Worm (Caenorhabditis elegans) whole organism, mixed stage, embryonic: ENCODE results near the gene mak-2.

ENCODE experiments used
- blmp-1 ChIP-seq: fragments of 150-350 bp; optimal IDR thresholded peaks from 2 replicates; lab custom pipeline; 2014; ENCODE audit warnings: missing biosample characterization, missing genetic modification characterization
- ceh-43 ChIP-seq: fragments of 200-800 bp; sonication (Bioruptor generic); optimal IDR thresholded peaks from 2 replicates; lab custom pipeline; 2018; ENCODE audit warnings: mild to moderate bottlenecking, missing genetic modification characterization, moderate library complexity, missing compliant biosample characterization
- ceh-83 ChIP-seq: fragments of 200-800 bp; sonication (Bioruptor generic); optimal IDR thresholded peaks from 2 replicates; lab custom pipeline; 2018; ENCODE audit warnings: mild to moderate bottlenecking, missing genetic modification characterization, missing compliant biosample characterization
- ces-1 ChIP-seq: fragments of 150-350 bp; optimal IDR thresholded peaks from 2 replicates; lab custom pipeline; 2014; ENCODE audit warnings: missing biosample characterization, missing genetic modification reagents, missing genetic modification characterization
- cnd-1 ChIP-seq: fragments of 200-800 bp; sonication (Bioruptor generic); optimal IDR thresholded peaks from 2 replicates; lab custom pipeline; 2018; ENCODE audit warnings: mild to moderate bottlenecking, missing genetic modification characterization, missing compliant biosample characterization
- drap-1 ChIP-seq: fragments of 200-800 bp; sonication (Bioruptor generic); optimal IDR thresholded peaks from 3 replicates; lab custom pipeline; 2018; ENCODE audit warnings: mild to moderate bottlenecking, missing genetic modification characterization, missing compliant biosample characterization
- elt-1 ChIP-seq: sonication (generic microtip); optimal IDR thresholded peaks from 2 replicates; lab custom pipeline; 2017; ENCODE audit warnings: missing genetic modification characterization, mild to moderate bottlenecking, missing compliant biosample characterization, antibody characterized with exemption, moderate library complexity, borderline replicate concordance; ENCODE audit not compliant: insufficient read depth
- elt-3 ChIP-seq: fragments of 150-350 bp; optimal IDR thresholded peaks from 2 replicates; lab custom pipeline; 2014; ENCODE audit warnings: missing biosample characterization, missing genetic modification characterization
- flh-1 ChIP-seq: fragments of 200-800 bp; sonication (Bioruptor generic); optimal IDR thresholded peaks from 2 replicates; lab custom pipeline; 2018; ENCODE audit warnings: mild to moderate bottlenecking, missing genetic modification characterization, moderate library complexity, missing compliant biosample characterization
- ham-2 ChIP-seq: fragments of 200-800 bp; sonication (Bioruptor generic); optimal IDR thresholded peaks from 2 replicates; lab custom pipeline; 2018; ENCODE audit warnings: mild to moderate bottlenecking, missing genetic modification characterization, missing compliant biosample characterization
- lin-13 ChIP-seq: fragments of 150-350 bp; optimal IDR thresholded peaks from 2 replicates; lab custom pipeline; 2014; ENCODE audit warnings: missing biosample characterization, missing genetic modification characterization
- lin-32 ChIP-seq: fragments of 200-800 bp; sonication (Bioruptor generic); optimal IDR thresholded peaks from 2 replicates; lab custom pipeline; 2018; ENCODE audit warnings: mild to moderate bottlenecking, missing genetic modification characterization, missing compliant biosample characterization
- lsy-2 ChIP-seq: fragments of 150-350 bp; optimal IDR thresholded peaks from 2 replicates; lab custom pipeline; 2014; ENCODE audit warnings: missing biosample characterization, missing genetic modification characterization
- mep-1 ChIP-seq: fragments of 150-350 bp; optimal IDR thresholded peaks from 2 replicates; lab custom pipeline; 2017; ENCODE audit warnings: missing biosample characterization, missing genetic modification reagents, missing genetic modification characterization, inconsistent platforms
- mls-2 ChIP-seq: sonication (generic microtip); optimal IDR thresholded peaks from 2 replicates; lab custom pipeline; 2016; ENCODE audit warnings: mild to moderate bottlenecking, missing genetic modification characterization, moderate library complexity, missing compliant biosample characterization
- nhr-12 ChIP-seq: fragments of 150-350 bp; optimal IDR thresholded peaks from 2 replicates; lab custom pipeline; 2014; ENCODE audit warnings: missing biosample characterization, missing genetic modification characterization
- nhr-237 ChIP-seq: fragments of 150-350 bp; optimal IDR thresholded peaks from 2 replicates; lab custom pipeline; 2014; ENCODE audit warnings: missing biosample characterization, missing genetic modification characterization
- nhr-28 ChIP-seq: fragments of 150-350 bp; optimal IDR thresholded peaks from 2 replicates; lab custom pipeline; 2014; ENCODE audit warnings: missing biosample characterization, missing genetic modification characterization
- nhr-76 ChIP-seq: sonication (generic microtip); optimal IDR thresholded peaks from 2 replicates; lab custom pipeline; 2017; ENCODE audit warnings: missing biosample characterization, missing genetic modification characterization
- pha-4 ChIP-seq: fragments of 150-350 bp; optimal IDR thresholded peaks from 2 replicates; lab custom pipeline; 2018; ENCODE audit warnings: missing biosample characterization, missing genetic modification reagents, missing genetic modification characterization
- sem-2 ChIP-seq: fragments of 200-800 bp; sonication (Bioruptor generic); optimal IDR thresholded peaks from 2 replicates; lab custom pipeline; 2018; ENCODE audit warnings: mild to moderate bottlenecking, missing genetic modification characterization, missing compliant biosample characterization
- snpc-4 ChIP-seq: fragments of 150-350 bp; optimal IDR thresholded peaks from 2 replicates; lab custom pipeline; 2014; ENCODE audit warnings: missing biosample characterization, missing genetic modification characterization
- tbx-8 ChIP-seq: fragments of 200-800 bp; sonication (Bioruptor generic); optimal IDR thresholded peaks from 2 replicates; lab custom pipeline; 2018; ENCODE audit warnings: mild to moderate bottlenecking, missing genetic modification characterization, moderate library complexity, missing compliant biosample characterization
- unc-120 ChIP-seq: sonication (generic microtip); optimal IDR thresholded peaks from 2 replicates; lab custom pipeline; 2017; ENCODE audit warnings: missing genetic modification characterization, missing compliant biosample characterization; ENCODE audit not compliant: poor library complexity, severe bottlenecking
- unc-39 ChIP-seq: fragments of 150-350 bp; optimal IDR thresholded peaks from 2 replicates; lab custom pipeline; 2014; ENCODE audit warnings: missing biosample characterization, missing genetic modification characterization
- unc-62 ChIP-seq: fragments of 150-350 bp; optimal IDR thresholded peaks from 2 replicates; lab custom pipeline; 2014; ENCODE audit warnings: missing biosample characterization, missing genetic modification reagents, missing genetic modification characterization
- zip-8 ChIP-seq: fragments of 150-350 bp; optimal IDR thresholded peaks from 2 replicates; lab custom pipeline; 2014; ENCODE audit warnings: missing biosample characterization, missing genetic modification characterization
- ztf-11 ChIP-seq: fragments of 150-350 bp; optimal IDR thresholded peaks from 2 replicates; lab custom pipeline; 2014; ENCODE audit warnings: missing biosample characterization, missing genetic modification characterization

Gene mak-2

ce11 chrIV:858630-859029 is 26.5 kb upstream of the mak-2 start, which contains the start of gene Y55F3BR.2:
Y55F3BR.2 (plus strand) TSS chrIV:858930.
- no peak for TF ChIP-seq snpc-4 (tag; lab: Kevin White, UChicago)

ce11 chrIV:860810-861209 is 24.3 kb upstream of the mak-2 start:
- no peak for TF ChIP-seq pha-4
- no peak for TF ChIP-seq zip-8
- TF ChIP-seq lin-13 (tag; lab: Kevin White, UChicago), result no peak
- TF ChIP-seq sem-2 (GFP tag; lab: Kevin White, UChicago), result no peak
- TF ChIP-seq snpc-4 (tag; lab: Kevin White, UChicago), result no peak
- no peak for TF ChIP-seq ces-1 (GFP tag; lab: Kevin White, UChicago)
- TF ChIP-seq lin-32 (GFP tag; lab: Kevin White, UChicago), result no peak
- TF ChIP-seq, all 35 proteins: peak for 0

ce11 chrIV:866828-867270 is 18.3 kb upstream of the mak-2 start:
- no peak for TF ChIP-seq unc-39
- no peak for TF ChIP-seq unc-62 (GFP tag; lab: Kevin White, UChicago)
- no peak for TF ChIP-seq nhr-28 (tag; lab: Kevin White, UChicago)
- TF ChIP-seq pha-4, result peak; percentile 6
- no peak for TF ChIP-seq ceh-83 (GFP tag; lab: Kevin White, UChicago)
- TF ChIP-seq snpc-4 (tag; lab: Kevin White, UChicago), result no peak
- no peak for TF ChIP-seq tbx-8 (GFP tag; lab: Kevin White, UChicago)
- no peak for TF ChIP-seq nhr-12
- TF ChIP-seq sem-2 (GFP tag; lab: Kevin White, UChicago), result no peak
- TF ChIP-seq cnd-1 (tag; lab: Kevin White, UChicago), result no peak
- no peak for TF ChIP-seq unc-120 (tag; lab: Kevin White, UChicago)
- TF ChIP-seq lin-32 (GFP tag; lab: Kevin White, UChicago), result no peak
- no peak for TF ChIP-seq nhr-76 (tag; lab: Kevin White, UChicago)
- peak; percentile 18 for TF ChIP-seq lin-13 (tag; lab: Kevin White, UChicago)
- no peak for TF ChIP-seq elt-1 (tag; lab: Kevin White, UChicago)

- TF ChIP-seq mls-2 (tag; lab: Kevin White, UChicago) (no peak), blmp-1 (tag; lab: Kevin White, UChicago) (no peak), nhr-12 (no peak), elt-1 (tag; lab: Kevin White, UChicago) (no peak), snpc-4 (tag; lab: Kevin White, UChicago) (no peak), zip-8 (no peak), mep-1 (tag; lab: Kevin White, UChicago) (no peak), ham-2 (GFP tag; lab: Kevin White, UChicago) (no peak), sem-2 (GFP tag; lab: Kevin White, UChicago) (no peak), flh-1 (GFP tag; lab: Kevin White, UChicago) (no peak), elt-3 (tag; lab: Kevin White, UChicago) (no peak), ceh-43 (GFP tag; lab: Kevin White, UChicago) (no peak), ces-1 (GFP tag; lab: Kevin White, UChicago) (no peak), lin-32 (GFP tag; lab: Kevin White, UChicago) (no peak), ztf-11 (no peak), nhr-237 (no peak), cnd-1 (tag; lab: Kevin White, UChicago) (no peak), pha-4 (no peak), ceh-83 (GFP tag; lab: Kevin White, UChicago) (no peak), drap-1 (GFP tag; lab: Kevin White, UChicago) (no peak)
These were observed 16.4 kb upstream of the mak-2 start for ce11 chrIV:868723-869122.

- TF ChIP-seq elt-3 (tag; lab: Kevin White, UChicago) (no peak), nhr-76 (tag; lab: Kevin White, UChicago) (no peak), nhr-28 (tag; lab: Kevin White, UChicago) (no peak), lsy-2 (tag; lab: Kevin White, UChicago) (no peak), mep-1 (tag; lab: Kevin White, UChicago) (no peak), elt-1 (tag; lab: Kevin White, UChicago) (no peak), pha-4 (no peak), drap-1 (GFP tag; lab: Kevin White, UChicago) (no peak)
These were observed 11.9 kb upstream of the mak-2 start for ce11 chrIV:873174-873788.
